Fruit fly (Drosophila melanogaster): ENCODE results near the gene CG11837.

The CG11837 gene

DNA sequence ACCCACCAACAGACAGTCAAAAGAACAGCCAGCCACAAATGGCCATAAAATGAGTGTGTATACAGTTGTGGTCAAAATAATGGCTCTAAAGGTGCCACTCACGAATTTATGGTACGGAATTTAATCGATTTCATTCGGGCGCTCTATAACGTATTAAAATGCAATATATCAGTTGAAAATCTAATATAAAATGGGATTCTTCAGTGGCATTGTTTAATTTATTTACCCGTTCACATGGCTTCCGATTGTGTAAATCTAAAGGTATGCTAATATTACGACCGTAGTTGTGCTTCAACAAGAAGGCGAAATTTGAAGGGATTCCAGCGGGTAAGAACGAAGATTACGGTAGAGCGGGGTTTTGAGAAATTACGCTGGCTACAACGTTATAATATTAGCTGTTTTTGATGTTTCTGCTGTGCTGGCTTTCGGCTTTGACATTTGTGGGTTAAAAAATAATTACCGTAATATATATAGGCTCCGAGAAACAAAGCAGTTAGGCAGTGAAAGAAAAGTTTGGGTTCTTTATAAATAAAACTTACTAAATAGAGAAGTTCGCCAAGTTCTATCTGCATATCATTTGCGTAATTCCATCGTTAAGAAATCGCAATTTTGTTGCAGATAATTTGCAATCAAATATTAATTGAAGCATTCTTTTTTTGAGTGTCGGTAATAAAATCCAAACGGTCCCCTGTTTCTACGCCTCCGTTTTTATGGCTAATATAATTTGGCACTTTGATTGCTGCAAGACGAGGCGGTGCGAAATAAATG, 26.5 kb downstream of the CG11837 start (continued):
- no peak for TF ChIP-seq ab (GFP tag; optimal IDR thresholded peaks at IDR 0.05)
- peak; percentile 24 for TF ChIP-seq CG11504 (tag; optimal IDR thresholded peaks at IDR 0.05)
- peak; percentile 51; the same call in 1 of the 3 replicates for TF ChIP-seq CG11695 (GFP tag; IDR thresholded peaks at IDR 0.05)
- TF ChIP-seq dmrt99B (tag; optimal IDR thresholded peaks at IDR 0.05) = peak; percentile 37
- TF ChIP-seq CG11696 (GFP tag; IDR thresholded peaks at IDR 0.05) = peak; percentile 70
- TF ChIP-seq CG3281 (GFP tag; optimal IDR thresholded peaks at IDR 0.05) = peak; percentile 24
- no peak for TF ChIP-seq Bgb (GFP tag; IDR thresholded peaks at IDR 0.05; ENCODE audit: partially characterized antibody)
- no peak for TF ChIP-seq CG10431 (GFP tag; optimal IDR thresholded peaks at IDR 0.05)
- peak; percentile 10 for TF ChIP-seq NfI (GFP tag; optimal IDR thresholded peaks at IDR 0.05)
- TF ChIP-seq al (GFP tag; IDR thresholded peaks at IDR 0.05) = no peak
- TF ChIP-seq CG12942 (GFP tag; optimal IDR thresholded peaks at IDR 0.05) = peak; percentile 4
- 0 out of 2 replicates have a peak, but pooled peaks have one; percentile 6 for TF ChIP-seq CG14014 (GFP tag; IDR thresholded peaks at IDR 0.05)
- no peak for TF ChIP-seq Atf3 (GFP tag; optimal IDR thresholded peaks at IDR 0.05)
- peak; percentile 31 for TF ChIP-seq lab (GFP tag; optimal IDR thresholded peaks at IDR 0.05)
- TF ChIP-seq prd (optimal IDR thresholded peaks at IDR 0.05) = no peak
- 0 out of 3 replicates have a peak, but pooled peaks have one; percentile 23 for TF ChIP-seq prd (GFP tag; IDR thresholded peaks at IDR 0.05)
- no peak for TF ChIP-seq pan (optimal IDR thresholded peaks at IDR 0.05)
- TF ChIP-seq pan (GFP tag; optimal IDR thresholded peaks at IDR 0.05 in 1 of 2, IDR thresholded peaks at IDR 0.05 in 1 of 2) = peak in 1 of 2 experiments; percentile 16
- peak; percentile 13 for TF ChIP-seq CG12391 (tag; optimal IDR thresholded peaks at IDR 0.05)
- 0 out of 2 replicates have a peak, but pooled peaks have one; percentile 22 for TF ChIP-seq sob (GFP tag; IDR thresholded peaks at IDR 0.05)
- TF ChIP-seq Abd-B (GFP tag; optimal IDR thresholded peaks at IDR 0.05) = peak; percentile 51
- peak; percentile 25 for TF ChIP-seq Hmr (GFP tag; optimal IDR thresholded peaks at IDR 0.05)
- TF ChIP-seq Ets65A (GFP tag) = peak; percentile 77
- 0 out of 2 replicates have a peak, but pooled peaks have one; percentile 20 for TF ChIP-seq wdn (GFP tag; IDR thresholded peaks at IDR 0.05)
- no peak for TF ChIP-seq CG8290 (GFP tag; optimal IDR thresholded peaks at IDR 0.05)
- TF ChIP-seq CG8290 (tag; optimal IDR thresholded peaks at IDR 0.05) = peak in 1 of 2 experiments; percentile 9
- peak; percentile 10 for TF ChIP-seq pros (GFP tag; optimal IDR thresholded peaks at IDR 0.05)
- peak; percentile 13 for TF ChIP-seq unpg (GFP tag; optimal IDR thresholded peaks at IDR 0.05)
- TF ChIP-seq Xbp1 (GFP tag; optimal IDR thresholded peaks at IDR 0.05) = peak; percentile 25
- TF ChIP-seq Trl (optimal IDR thresholded peaks at IDR 0.05) = no peak
- TF ChIP-seq Trl (GFP tag; optimal IDR thresholded peaks at IDR 0.05) = no peak
- no peak for TF ChIP-seq dati (GFP tag; IDR thresholded peaks at IDR 0.05)
- TF ChIP-seq CG7786 (GFP tag; optimal IDR thresholded peaks at IDR 0.05) = peak; percentile 9
- no peak for TF ChIP-seq CG18476 (GFP tag; optimal IDR thresholded peaks at IDR 0.05)
- TF ChIP-seq cwo (GFP tag; optimal IDR thresholded peaks at IDR 0.05) = peak; percentile 24
- TF ChIP-seq CG15269 (tag; optimal IDR thresholded peaks at IDR 0.05) = peak; percentile 23
- peak in 1 of 2 experiments; percentile 6 for TF ChIP-seq chif (GFP tag; optimal IDR thresholded peaks at IDR 0.05)
- TF ChIP-seq lilli (GFP tag; optimal IDR thresholded peaks at IDR 0.05) = peak; percentile 9
- peak; percentile 12 for TF ChIP-seq Nf-YC (tag; optimal IDR thresholded peaks at IDR 0.05)
- no peak for TF ChIP-seq nerfin-1 (tag; optimal IDR thresholded peaks at IDR 0.05)
- peak; percentile 3; the same call in 1 of the 2 replicates for TF ChIP-seq Drgx (GFP tag; IDR thresholded peaks at IDR 0.05)
- TF ChIP-seq hkb (optimal IDR thresholded peaks at IDR 0.05) = no peak
- 0 out of 2 replicates have a peak, but pooled peaks have one; percentile 21 for TF ChIP-seq hkb (GFP tag; IDR thresholded peaks at IDR 0.05)
- peak; percentile 28 for TF ChIP-seq run (tag; optimal IDR thresholded peaks at IDR 0.05)
- TF ChIP-seq Camta (GFP tag; optimal IDR thresholded peaks at IDR 0.05) = no peak
- TF ChIP-seq CG18599 (GFP tag; optimal IDR thresholded peaks at IDR 0.05) = peak; percentile 73
- TF ChIP-seq CG1792 (GFP tag; optimal IDR thresholded peaks at IDR 0.05) = no peak
- peak; percentile 14 for TF ChIP-seq CG10267 (tag; optimal IDR thresholded peaks at IDR 0.05)
- peak; percentile 9 for TF ChIP-seq lbe (GFP tag; optimal IDR thresholded peaks at IDR 0.05)
- peak; percentile 29 for TF ChIP-seq CG2712 (tag; optimal IDR thresholded peaks at IDR 0.05)

Measured in whole organism, embryonic.